Fruit fly (Drosophila melanogaster) Kc167 (cell line): ENCODE measurements around the gene Cyt-c1.

Source experiments
- Myc ChIP-seq: fragments of >200 bp; optimal IDR thresholded peaks from 2 replicates; lab custom pipeline; 2017; ENCODE audit warnings: missing external identifiers
- Sin3A ChIP-seq: fragments of >200 bp; optimal IDR thresholded peaks from 2 replicates; lab custom pipeline; 2018; ENCODE audit warnings: missing external identifiers
- h ChIP-seq: fragments of >200 bp; optimal IDR thresholded peaks from 3 replicates; lab custom pipeline; 2018; ENCODE audit warnings: missing external identifiers
- insv ChIP-seq: fragments of >200 bp; optimal IDR thresholded peaks from 3 replicates; lab custom pipeline; 2018; ENCODE audit warnings: missing external identifiers
- psq ChIP-seq: fragments of >200 bp; optimal IDR thresholded peaks from 2 replicates; lab custom pipeline; 2017; ENCODE audit warnings: missing external identifiers
- ttk ChIP-seq: sonication (Bioruptor generic); optimal IDR thresholded peaks from 2 replicates; lab custom pipeline; 2017; ENCODE audit warnings: missing external identifiers

Cyt-c1 gene

dm6 chr3L:5354472-5354871 lies 5.5 kb upstream of the Cyt-c1 start:
- TF ChIP-seq psq (lab: Kevin White, UChicago) (no peak), h (lab: Kevin White, UChicago) (no peak), Myc (no peak), insv (no peak), Sin3A (lab: Kevin White, UChicago) (no peak), ttk (lab: Kevin White, UChicago) (no peak)

DNA sequence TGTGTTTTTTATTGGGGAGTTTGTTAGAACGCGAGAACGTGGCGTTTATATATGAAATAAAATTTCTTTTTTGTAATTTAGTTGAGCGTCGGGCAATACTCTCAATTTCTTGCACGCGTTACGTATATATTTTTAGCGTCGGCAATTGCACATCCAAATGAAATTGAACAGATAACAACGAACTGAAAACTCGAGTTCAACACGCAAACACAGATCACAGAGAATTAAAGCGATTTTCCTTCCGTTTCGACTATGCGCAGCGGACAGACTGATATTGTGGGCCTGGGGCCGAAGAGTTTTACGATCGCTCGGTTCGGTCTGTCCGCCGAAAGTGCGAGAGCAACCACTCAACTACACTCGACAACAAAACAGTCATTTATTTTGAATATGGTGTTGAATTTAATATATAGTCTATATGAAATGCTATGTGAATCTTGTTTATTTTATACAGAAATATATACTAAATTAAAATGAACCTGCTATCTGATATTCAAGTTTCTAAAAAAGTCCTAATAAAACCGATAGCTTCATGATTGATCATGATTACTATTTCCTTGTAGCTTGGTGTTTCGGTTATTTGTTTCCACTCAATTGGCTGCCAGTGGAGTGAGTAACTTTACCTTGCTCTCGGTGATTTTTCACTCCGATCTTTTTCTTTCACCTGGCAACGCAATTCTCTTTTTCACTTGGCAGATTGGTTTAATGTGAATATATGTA lies 4.8 kb upstream of the Cyt-c1 start, which contains the start of gene CG46456:
CG46456 (minus strand) TSS at position 273 of the 717 bp plus-strand sequence.
- no peak for TF ChIP-seq Myc
- TF ChIP-seq h (lab: Kevin White, UChicago) = no peak
- no peak for TF ChIP-seq Sin3A (lab: Kevin White, UChicago)
- no peak for TF ChIP-seq insv
- TF ChIP-seq psq (lab: Kevin White, UChicago) = no peak
- no peak for TF ChIP-seq ttk (lab: Kevin White, UChicago)

dm6 chr3L:5355823-5356049 lies 4.3 kb upstream of the Cyt-c1 start, which contains the start of gene lama:
lama (minus strand) TSS chr3L:5355923.
- TF ChIP-seq psq (lab: Kevin White, UChicago) = no peak
- no peak for TF ChIP-seq Myc
- no peak for TF ChIP-seq Sin3A (lab: Kevin White, UChicago)
- TF ChIP-seq insv = no peak
- TF ChIP-seq h (lab: Kevin White, UChicago) = no peak
- no peak for TF ChIP-seq ttk (lab: Kevin White, UChicago)

DNA sequence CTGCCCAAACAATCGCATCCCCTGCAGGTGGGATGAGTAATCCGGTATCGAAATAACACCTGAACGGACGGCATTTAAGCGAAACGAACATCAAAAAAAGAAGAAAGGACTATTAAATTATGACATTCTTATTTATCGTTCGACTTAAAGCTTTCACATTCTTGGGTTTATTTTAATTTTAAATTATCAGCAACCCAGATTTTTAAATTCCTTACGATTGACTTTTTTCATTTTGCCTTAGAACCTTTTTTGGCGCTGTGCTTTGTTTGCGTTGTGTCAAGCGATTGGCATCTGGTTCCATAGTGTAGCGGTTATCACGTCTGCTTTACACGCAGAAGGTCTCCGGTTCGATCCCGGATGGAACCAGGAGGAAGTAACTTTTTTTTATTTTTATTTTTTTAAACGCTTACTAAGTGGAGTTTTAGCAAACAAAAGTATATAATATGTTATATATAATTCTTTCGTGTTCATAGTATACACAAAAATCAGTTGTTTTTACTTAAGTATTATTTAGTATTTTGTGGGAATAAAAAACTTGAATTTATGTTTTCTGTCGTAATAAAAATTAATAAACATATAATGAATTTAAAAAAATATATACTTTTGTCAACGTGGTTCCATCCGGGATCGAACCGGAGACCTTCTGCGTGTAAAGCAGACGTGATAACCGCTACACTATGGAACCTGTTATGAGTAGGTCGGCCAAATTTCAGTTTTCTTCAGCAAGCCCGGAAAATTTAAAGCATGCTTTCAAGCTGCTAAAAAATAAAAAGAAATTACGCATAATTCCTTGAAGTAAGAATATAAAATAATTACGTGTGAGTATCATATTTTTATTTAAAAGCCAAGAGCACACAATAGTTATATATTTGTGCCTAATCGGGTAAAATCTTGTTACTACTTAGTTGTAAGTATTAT lies 3.7 kb upstream of the Cyt-c1 start:
- TF ChIP-seq ttk (lab: Kevin White, UChicago) = no peak
- no peak for TF ChIP-seq h (lab: Kevin White, UChicago)
- TF ChIP-seq Myc = no peak
- no peak for TF ChIP-seq psq (lab: Kevin White, UChicago)
- TF ChIP-seq insv = no peak
- TF ChIP-seq Sin3A (lab: Kevin White, UChicago) = no peak

dm6 chr3L:5359208-5360003 lies 605 bp upstream of the Cyt-c1 start, which contains the start of gene Klp64D:
Klp64D (minus strand) TSS chr3L:5359392.
- no peak for TF ChIP-seq Sin3A (lab: Kevin White, UChicago)
- no peak for TF ChIP-seq insv
- no peak for TF ChIP-seq psq (lab: Kevin White, UChicago)
- no peak for TF ChIP-seq ttk (lab: Kevin White, UChicago)
- TF ChIP-seq Myc = no peak
- TF ChIP-seq h (lab: Kevin White, UChicago) = no peak

- TF ChIP-seq psq (lab: Kevin White, UChicago) (no peak), h (lab: Kevin White, UChicago) (no peak), insv (no peak), Myc (no peak), ttk (lab: Kevin White, UChicago) (no peak), Sin3A (lab: Kevin White, UChicago) (no peak)
Observed at dm6 chr3L:5365164-5365879, 5.3 kb downstream of the Cyt-c1 start.

dm6 chr3L:5365880-5366507 lies 6.0 kb downstream of the Cyt-c1 start, which contains the start of the genes Uev1A and Membrin:
Uev1A (minus strand) TSS chr3L:5366225.
Membrin (plus strand) TSS chr3L:5366455.
- TF ChIP-seq Sin3A (lab: Kevin White, UChicago) = no peak
- no peak for TF ChIP-seq Myc
- no peak for TF ChIP-seq h (lab: Kevin White, UChicago)
- no peak for TF ChIP-seq insv
- no peak for TF ChIP-seq ttk (lab: Kevin White, UChicago)
- no peak for TF ChIP-seq psq (lab: Kevin White, UChicago)

dm6 chr3L:5367744-5368507 lies 7.9 kb downstream of the Cyt-c1 start, which contains the start of gene Pfdn4:
Pfdn4 (minus strand) TSS chr3L:5368008.
- TF ChIP-seq ttk (lab: Kevin White, UChicago) (no peak), Myc (no peak), insv (no peak), psq (lab: Kevin White, UChicago) (no peak), Sin3A (lab: Kevin White, UChicago) (no peak), h (lab: Kevin White, UChicago) (no peak)

dm6 chr3L:5372052-5372451 lies 12.0 kb downstream of the Cyt-c1 start:
- TF ChIP-seq Sin3A (lab: Kevin White, UChicago) = no peak
- no peak for TF ChIP-seq psq (lab: Kevin White, UChicago)
- TF ChIP-seq ttk (lab: Kevin White, UChicago) = no peak
- no peak for TF ChIP-seq insv
- TF ChIP-seq Myc = no peak
- no peak for TF ChIP-seq h (lab: Kevin White, UChicago)

DNA sequence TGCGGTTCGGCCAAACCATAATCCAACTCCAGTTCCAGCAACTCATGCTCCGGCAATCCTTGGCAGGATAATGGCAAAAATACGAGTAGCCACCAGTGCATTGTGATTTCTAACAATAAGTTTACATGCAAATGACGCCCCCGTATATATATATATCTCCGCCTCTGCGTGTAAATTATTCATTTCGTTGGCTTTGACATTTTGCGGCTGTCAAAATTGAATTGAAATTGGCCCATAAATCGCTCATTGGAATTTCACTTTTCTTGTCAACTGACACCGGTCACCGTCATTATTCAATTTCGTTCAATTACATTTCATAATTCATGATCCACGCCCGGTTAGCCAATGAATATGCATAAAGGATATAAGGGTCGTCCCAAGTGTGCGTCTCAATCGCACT lies 22.7 kb downstream of the Cyt-c1 start, which contains the start of gene Ir64a:
Ir64a (minus strand) TSS at position 101 of the 400 bp plus-strand sequence.
- no peak for TF ChIP-seq Sin3A (lab: Kevin White, UChicago)
- TF ChIP-seq psq (lab: Kevin White, UChicago) = no peak
- no peak for TF ChIP-seq insv
- TF ChIP-seq ttk (lab: Kevin White, UChicago) = no peak
